Worm (Caenorhabditis elegans) whole organism, young adult: ENCODE measurements around the gene F08C6.5.

Experiments used
- B0336.3 ChIP-seq: fragments of 200-800 bp; sonication (Bioruptor generic); IDR thresholded peaks from 2 replicates; pipeline ENCODE4 v1.3.6; 2022; ENCODE audit warnings: missing genetic modification characterization, missing compliant biosample characterization
- C06A6.2 ChIP-seq: fragments of 200-800 bp; sonication (Bioruptor generic); conservative IDR thresholded peaks from 2 replicates; pipeline ENCODE4 v1.3.6; 2022; ENCODE audit warnings: missing genetic modification characterization, missing compliant biosample characterization
- D2030.7 ChIP-seq: fragments of 200-800 bp; sonication (Bioruptor generic); IDR thresholded peaks from 2 replicates; pipeline ENCODE4 v1.3.6; 2022; ENCODE audit warnings: missing genetic modification reagents, missing genetic modification characterization, missing compliant biosample characterization
- F22D6.2 ChIP-seq: sonication (generic microtip); optimal IDR thresholded peaks from 2 replicates; lab custom pipeline; 2016; ENCODE audit warnings: mild to moderate bottlenecking, missing genetic modification characterization, missing compliant biosample characterization
- ama-1 ChIP-seq, 3 experiments: fragments of 150-350 bp in 1 of 3; sonication (generic microtip) in 2 of 3; optimal IDR thresholded peaks; 2 replicates each; lab custom pipeline; 2014 to 2018; ENCODE audit warnings: missing biosample characterization in 2 of 3, missing genetic modification characterization in 2 of 3, missing genetic modification reagents in 2 of 3
- dpl-1 ChIP-seq: fragments of 150-350 bp; optimal IDR thresholded peaks from 2 replicates; lab custom pipeline; 2014; ENCODE audit warnings: missing biosample characterization, missing genetic modification reagents, missing genetic modification characterization
- ekl-4 ChIP-seq: fragments of 200-800 bp; sonication (Bioruptor generic); IDR thresholded peaks from 2 replicates; pipeline ENCODE4 v1.3.6; 2022; ENCODE audit warnings: missing genetic modification reagents, missing genetic modification characterization, missing compliant biosample characterization
- nhr-120 ChIP-seq: fragments of 200-800 bp; sonication (Bioruptor generic); IDR thresholded peaks from 2 replicates; pipeline ENCODE4 v1.3.6; 2022; ENCODE audit warnings: missing genetic modification characterization, missing compliant biosample characterization
- nhr-90 ChIP-seq: sonication (generic microtip); optimal IDR thresholded peaks from 2 replicates; lab custom pipeline; 2016; ENCODE audit warnings: missing genotype, mild to moderate bottlenecking, missing genetic modification characterization, missing compliant biosample characterization
- pha-4 ChIP-seq: fragments of 150-350 bp; sonication (generic microtip); optimal IDR thresholded peaks from 2 replicates; lab custom pipeline; 2014; ENCODE audit warnings: missing biosample characterization, missing genetic modification reagents, missing genetic modification characterization
- unc-62 ChIP-seq: fragments of 150-350 bp; optimal IDR thresholded peaks from 2 replicates; lab custom pipeline; 2014; ENCODE audit warnings: missing biosample characterization, missing genetic modification reagents, missing genetic modification characterization
- ztf-6 ChIP-seq: fragments of 200-800 bp; sonication (Bioruptor generic); IDR thresholded peaks from 2 replicates; pipeline ENCODE4 v1.3.6; 2022; ENCODE audit warnings: missing genetic modification reagents, missing genetic modification characterization, missing compliant biosample characterization

ce11 chrX:7537742-7538268 is 21.4 kb upstream of the F08C6.5 start, which contains the start of gene dpy-7:
- no peak for TF ChIP-seq nhr-120 (GFP tag; lab: Robert Waterston, UW)
- TF ChIP-seq unc-62 (GFP tag; lab: Kevin White, UChicago) = no peak
- TF ChIP-seq pha-4 = no peak
- TF ChIP-seq nhr-90 (tag; lab: Kevin White, UChicago) = no peak
- no peak for TF ChIP-seq B0336.3
- TF ChIP-seq F22D6.2 (tag; lab: Kevin White, UChicago) = no peak
- TF ChIP-seq ama-1 (optimal IDR thresholded peaks at IDR 0.05; lab: Kevin White, UChicago) = no peak
- no peak for TF ChIP-seq ama-1 (GFP tag; optimal IDR thresholded peaks at IDR 0.05; lab: Kevin White, UChicago)
- TF ChIP-seq C06A6.2 = no peak
- no peak for TF ChIP-seq dpl-1 (GFP tag; lab: Kevin White, UChicago)
- TF ChIP-seq D2030.7 (GFP tag; lab: Robert Waterston, UW) = no peak
- TF ChIP-seq ztf-6 (GFP tag; lab: Robert Waterston, UW) = no peak
- no peak for TF ChIP-seq ekl-4 (GFP tag; lab: Robert Waterston, UW)
